Worm (Caenorhabditis elegans) whole organism, L3 larva: Measurements from ENCODE around the gene dpy-8.

ENCODE experiments used
- ama-1 ChIP-seq: fragments of 150-350 bp; optimal IDR thresholded peaks from 2 replicates; lab custom pipeline; 2018
- nfya-1 ChIP-seq: sonication (generic microtip); optimal IDR thresholded peaks from 2 replicates; lab custom pipeline; 2017; ENCODE audit warnings: missing genetic modification characterization, mild to moderate bottlenecking, missing compliant biosample characterization, antibody characterized with exemption, moderate library complexity; ENCODE audit not compliant: insufficient read depth
- nhr-28 ChIP-seq: fragments of 150-350 bp; optimal IDR thresholded peaks from 2 replicates; lab custom pipeline; 2014; ENCODE audit warnings: missing biosample characterization, missing genetic modification characterization
- nhr-77 ChIP-seq: fragments of 150-350 bp; optimal IDR thresholded peaks from 2 replicates; lab custom pipeline; 2014; ENCODE audit warnings: missing biosample characterization, missing genetic modification characterization
- pqm-1 ChIP-seq: fragments of 150-350 bp; optimal IDR thresholded peaks from 2 replicates; lab custom pipeline; 2017; ENCODE audit warnings: missing biosample characterization, missing genetic modification characterization, inconsistent platforms
- unc-39 ChIP-seq: sonication (generic microtip); optimal IDR thresholded peaks from 4 replicates; lab custom pipeline; 2017; ENCODE audit warnings: missing biosample characterization, missing genetic modification characterization
- zag-1 ChIP-seq: fragments of 150-350 bp; optimal IDR thresholded peaks from 2 replicates; lab custom pipeline; 2014; ENCODE audit warnings: missing biosample characterization, missing genetic modification characterization

DNA sequence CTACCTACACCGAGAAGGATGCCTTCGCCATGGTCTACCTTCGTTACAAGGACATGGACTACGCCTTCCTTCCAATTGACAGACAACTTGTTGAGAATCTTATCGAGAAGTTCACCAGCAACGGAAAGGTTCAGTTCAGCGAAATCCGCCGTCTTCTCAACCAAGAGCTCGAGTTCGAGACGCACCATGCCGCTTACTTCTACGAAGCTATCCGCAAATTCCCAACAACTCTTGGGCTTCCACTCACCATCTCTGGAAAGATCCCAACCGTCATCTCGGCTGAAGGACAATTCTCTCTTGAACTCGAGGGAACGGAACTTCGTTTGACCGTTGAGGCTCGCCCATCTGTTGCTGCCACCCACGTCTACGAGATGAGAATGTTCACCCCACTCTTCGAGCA lies 46.9 kb downstream of the dpy-8 start:
- TF ChIP-seq pqm-1 (tag; lab: Kevin White, UChicago): no peak
- no peak for TF ChIP-seq zag-1 (tag; lab: Kevin White, UChicago)
- no peak for TF ChIP-seq nhr-28
- TF ChIP-seq unc-39 (tag; lab: Kevin White, UChicago): no peak
- TF ChIP-seq nfya-1 (tag; lab: Kevin White, UChicago): no peak
- TF ChIP-seq ama-1 (lab: Kevin White, UChicago): no peak
- TF ChIP-seq nhr-77 (tag; lab: Kevin White, UChicago): no peak
